Fruit fly (Drosophila melanogaster): ENCODE results near the gene Cpr11B.
A peak's percentile ranks its signal among the peaks of the same experiment; 100 is the strongest.

Cpr11B gene

dm6 chrX:12596353-12597107 is 43.6 kb downstream of the Cpr11B start (continued):
- TF ChIP-seq Sox15 (GFP tag; optimal IDR thresholded peaks at IDR 0.05) (no peak), OdsH (GFP tag; optimal IDR thresholded peaks at IDR 0.05) (no peak), ss (GFP tag; optimal IDR thresholded peaks at IDR 0.05) (no peak), fd85E (GFP tag; optimal IDR thresholded peaks at IDR 0.05) (no peak), CG7368 (GFP tag; optimal IDR thresholded peaks at IDR 0.05) (no peak), CG8319 (GFP tag; optimal IDR thresholded peaks at IDR 0.05) (no peak), cyc (GFP tag; optimal IDR thresholded peaks at IDR 0.05) (no peak), achi (GFP tag; optimal IDR thresholded peaks at IDR 0.05) (no peak), CG3919 (GFP tag; optimal IDR thresholded peaks at IDR 0.05) (no peak), spab (GFP tag; optimal IDR thresholded peaks at IDR 0.05) (no peak), lz (GFP tag; optimal IDR thresholded peaks at IDR 0.05) (peak; percentile 29), Eip75B (GFP tag; optimal IDR thresholded peaks at IDR 0.05) (no peak), CG16779 (tag; optimal IDR thresholded peaks at IDR 0.05) (peak; percentile 69), CG8632 (GFP tag; optimal IDR thresholded peaks at IDR 0.05) (peak; percentile 58), salr (GFP tag; optimal IDR thresholded peaks at IDR 0.05) (no peak), CG11294 (GFP tag; IDR thresholded peaks at IDR 0.05) (no peak), CG6808 (GFP tag; optimal IDR thresholded peaks at IDR 0.05) (no peak), CG11762 (GFP tag; optimal IDR thresholded peaks at IDR 0.05; ENCODE audit: insufficient read depth) (no peak), Lpt (GFP tag; optimal IDR thresholded peaks at IDR 0.05) (peak; percentile 53), Blimp-1 (GFP tag; optimal IDR thresholded peaks at IDR 0.05) (peak; percentile 66), acj6 (GFP tag; optimal IDR thresholded peaks at IDR 0.05) (no peak), pdm3 (GFP tag; optimal IDR thresholded peaks at IDR 0.05) (no peak), CG10669 (GFP tag; optimal IDR thresholded peaks at IDR 0.05) (no peak), CG3032 (tag; optimal IDR thresholded peaks at IDR 0.05) (peak; percentile 11), Ets96B (tag; optimal IDR thresholded peaks at IDR 0.05) (peak; percentile 11), CG6276 (GFP tag; optimal IDR thresholded peaks at IDR 0.05) (peak; percentile 63), CG6163 (GFP tag; IDR thresholded peaks at IDR 0.05) (peak; percentile 63; the same call in 2 of the 3 replicates), CG4318 (GFP tag; optimal IDR thresholded peaks at IDR 0.05) (no peak), CG11902 (GFP tag; optimal IDR thresholded peaks at IDR 0.05) (no peak), Hr38 (GFP tag; optimal IDR thresholded peaks at IDR 0.05) (no peak), svp (GFP tag) (peak; percentile 98)

DNA sequence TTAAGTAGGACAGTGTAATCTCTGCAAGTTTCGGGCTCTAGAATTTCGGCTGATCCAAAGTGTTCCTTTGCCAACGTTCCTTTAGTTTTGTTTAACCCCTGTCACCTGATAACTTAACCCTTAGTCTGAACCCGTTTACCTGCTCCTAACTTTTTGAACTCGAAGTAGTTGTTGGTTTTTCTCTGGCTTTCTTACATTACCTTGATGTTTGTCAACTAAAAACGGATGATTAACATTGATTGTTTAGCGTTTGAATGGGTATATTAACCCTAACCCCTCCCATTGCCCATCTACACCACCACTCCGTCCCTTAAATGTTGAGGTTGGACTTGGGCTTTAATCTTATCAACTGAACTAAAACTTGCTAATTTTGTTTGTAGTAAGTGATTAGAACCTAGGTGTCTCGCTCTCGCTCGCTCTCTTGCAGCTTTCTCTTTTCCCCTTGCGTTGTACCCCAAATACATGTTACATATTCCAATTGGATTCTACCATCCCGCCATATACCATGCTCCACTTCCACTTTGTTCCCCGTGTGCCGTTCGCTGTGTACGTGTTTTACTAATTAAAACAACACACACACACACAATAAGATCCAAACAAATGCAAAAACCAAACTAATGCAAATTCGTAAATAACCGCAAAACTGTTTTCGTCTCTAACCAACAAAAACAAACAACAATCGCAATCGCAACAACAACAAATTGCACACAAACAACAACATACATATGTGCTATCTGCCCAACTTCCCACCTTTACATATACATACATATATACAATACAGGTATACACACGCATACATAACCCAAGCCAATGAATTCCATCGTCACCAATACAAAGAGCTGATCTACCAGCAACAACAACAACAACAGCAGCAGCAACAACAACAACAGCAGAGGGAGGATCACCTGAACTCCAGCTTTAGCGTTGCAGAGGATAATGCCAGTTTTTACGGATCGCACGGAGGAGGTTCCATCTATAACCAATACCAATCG is 48.2 kb downstream of the Cpr11B start:
- TF ChIP-seq acj6 (GFP tag; optimal IDR thresholded peaks at IDR 0.05) = no peak
- TF ChIP-seq CG6163 (GFP tag; IDR thresholded peaks at IDR 0.05) = no peak
- TF ChIP-seq CG6792 (GFP tag; optimal IDR thresholded peaks at IDR 0.05) = no peak
- TF ChIP-seq ss (GFP tag; optimal IDR thresholded peaks at IDR 0.05) = no peak
- no peak for TF ChIP-seq CG8319 (GFP tag; optimal IDR thresholded peaks at IDR 0.05)
- no peak for TF ChIP-seq dsx (GFP tag; optimal IDR thresholded peaks at IDR 0.05; ENCODE audit: poor library complexity, severe bottlenecking)
- no peak for TF ChIP-seq CG4318 (GFP tag; optimal IDR thresholded peaks at IDR 0.05)

All from whole organism, prepupa.